Worm (Caenorhabditis elegans) whole organism, L3 larva: ENCODE results near the gene chs-2.

Experiments used
- aly-2 ChIP-seq: fragments of 150-350 bp; optimal IDR thresholded peaks from 2 replicates; lab custom pipeline; 2014; ENCODE audit warnings: missing biosample characterization, missing genetic modification characterization
- ceh-16 ChIP-seq: sonication (generic microtip); optimal IDR thresholded peaks from 2 replicates; lab custom pipeline; 2017; ENCODE audit warnings: missing biosample characterization, missing genetic modification characterization
- egl-27 ChIP-seq: sonication (generic microtip); optimal IDR thresholded peaks from 4 replicates; lab custom pipeline; 2017; ENCODE audit warnings: missing biosample characterization, missing genetic modification reagents, missing genetic modification characterization
- elt-3 ChIP-seq, 3 experiments: fragments of 150-350 bp in 1 of 3; sonication (generic microtip) in 2 of 3; optimal IDR thresholded peaks; 2 replicates in 2 of 3; 4 replicates in 1 of 3; lab custom pipeline; 2014 to 2017; ENCODE audit warnings: missing biosample characterization in 3 of 3, missing genetic modification characterization in 3 of 3
- lin-39 ChIP-seq: fragments of 150-350 bp; optimal IDR thresholded peaks from 2 replicates; lab custom pipeline; 2018; ENCODE audit warnings: missing biosample characterization, missing genetic modification reagents, missing genetic modification characterization
- mml-1 ChIP-seq: fragments of 150-350 bp; sonication (generic microtip); optimal IDR thresholded peaks from 3 replicates; lab custom pipeline; 2014; ENCODE audit warnings: missing biosample characterization, missing genetic modification characterization
- nfya-1 ChIP-seq: sonication (generic microtip); optimal IDR thresholded peaks from 2 replicates; lab custom pipeline; 2017; ENCODE audit warnings: missing genetic modification characterization, mild to moderate bottlenecking, missing compliant biosample characterization, antibody characterized with exemption, moderate library complexity; ENCODE audit not compliant: insufficient read depth
- nhr-28 ChIP-seq: fragments of 150-350 bp; optimal IDR thresholded peaks from 2 replicates; lab custom pipeline; 2014; ENCODE audit warnings: missing biosample characterization, missing genetic modification characterization
- snpc-4 ChIP-seq: fragments of 150-350 bp; optimal IDR thresholded peaks from 2 replicates; lab custom pipeline; 2014; ENCODE audit warnings: missing biosample characterization, missing genetic modification characterization
- unc-62 ChIP-seq: fragments of 150-350 bp; sonication (generic microtip); optimal IDR thresholded peaks from 4 replicates; lab custom pipeline; 2014; ENCODE audit warnings: missing biosample characterization, missing genetic modification reagents, missing genetic modification characterization
- zag-1 ChIP-seq: fragments of 150-350 bp; optimal IDR thresholded peaks from 2 replicates; lab custom pipeline; 2014; ENCODE audit warnings: missing biosample characterization, missing genetic modification characterization

DNA sequence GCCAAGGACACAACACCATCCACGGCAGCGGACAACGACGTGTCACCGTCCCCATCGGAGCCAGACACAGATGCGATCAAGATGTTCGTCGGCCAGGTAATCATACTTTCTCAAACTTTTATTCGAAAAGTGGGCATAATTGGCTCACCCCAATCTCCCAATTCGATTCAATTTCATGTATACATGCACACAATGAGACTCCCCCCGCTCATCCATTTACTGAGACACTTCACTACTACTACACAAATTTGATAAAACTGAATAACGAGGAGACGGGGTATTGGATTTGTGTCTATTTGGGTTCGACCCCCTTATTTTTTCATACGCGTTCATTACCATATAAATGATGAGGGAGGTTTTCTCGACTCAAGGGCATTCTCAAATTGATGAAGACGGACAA is 33.6 kb upstream of the chs-2 start:
- TF ChIP-seq unc-62: no peak
- no peak for TF ChIP-seq snpc-4
- no peak for TF ChIP-seq nhr-28
- no peak for TF ChIP-seq zag-1
- no peak for TF ChIP-seq mml-1 (tag; lab: Kevin White, UChicago)
- no peak for TF ChIP-seq elt-3 (tag; optimal IDR thresholded peaks at IDR 0.05; lab: Kevin White, UChicago)
- no peak for TF ChIP-seq nfya-1 (tag; lab: Kevin White, UChicago)
- no peak for TF ChIP-seq lin-39 (tag; lab: Kevin White, UChicago)
- no peak for TF ChIP-seq aly-2 (tag; lab: Kevin White, UChicago)
- TF ChIP-seq ceh-16 (tag; lab: Kevin White, UChicago): no peak
- TF ChIP-seq egl-27: no peak
